Fruit fly (Drosophila melanogaster): ENCODE results near the gene Tmtc1.

Gene Tmtc1

dm6 chr2L:2752460-2753411, 75.2 kb downstream of the Tmtc1 start, which contains the start of gene Pgk (continued):
- TF ChIP-seq pan (optimal IDR thresholded peaks at IDR 0.05) (no peak), pan (GFP tag; optimal IDR thresholded peaks at IDR 0.05 in 1 of 2, IDR thresholded peaks at IDR 0.05 in 1 of 2) (no peak), gem (tag; optimal IDR thresholded peaks at IDR 0.05) (peak; percentile 45), tna (GFP tag; IDR thresholded peaks at IDR 0.05; ENCODE audit: partially characterized antibody) (no peak), CG5953 (GFP tag; IDR thresholded peaks at IDR 0.05) (no peak), HLH3B (GFP tag; IDR thresholded peaks at IDR 0.05) (no peak), bowl (GFP tag; IDR thresholded peaks at IDR 0.05) (no peak), sqz (GFP tag; optimal IDR thresholded peaks at IDR 0.05) (peak; percentile 75), CG11085 (GFP tag; IDR thresholded peaks at IDR 0.05) (no peak), shn (GFP tag; optimal IDR thresholded peaks at IDR 0.05) (no peak), Sox102F (GFP tag; optimal IDR thresholded peaks at IDR 0.05) (peak; percentile 49), CG10209 (GFP tag; optimal IDR thresholded peaks at IDR 0.05) (no peak), Usf (GFP tag; optimal IDR thresholded peaks at IDR 0.05) (no peak), onecut (GFP tag; IDR thresholded peaks at IDR 0.05) (peak; percentile 59), TFAM (GFP tag; optimal IDR thresholded peaks at IDR 0.05) (no peak), Dad (GFP tag; optimal IDR thresholded peaks at IDR 0.05) (peak; percentile 44), sens (GFP tag) (peak; percentile 94), Opbp (GFP tag; IDR thresholded peaks at IDR 0.05; ENCODE audit: partially characterized antibody) (no peak), ac (GFP tag; optimal IDR thresholded peaks at IDR 0.05) (peak; percentile 37), Neu2 (GFP tag; optimal IDR thresholded peaks at IDR 0.05; ENCODE audit: borderline replicate concordance) (no peak), CG1647 (GFP tag; optimal IDR thresholded peaks at IDR 0.05) (no peak), Meics (GFP tag; optimal IDR thresholded peaks at IDR 0.05) (peak; percentile 10), CG11560 (tag; IDR thresholded peaks at IDR 0.05) (no peak), ken (GFP tag; IDR thresholded peaks at IDR 0.05) (no peak), cg (GFP tag; optimal IDR thresholded peaks at IDR 0.05) (peak; percentile 41), pfk (GFP tag; optimal IDR thresholded peaks at IDR 0.05) (peak; percentile 30), dati (GFP tag; IDR thresholded peaks at IDR 0.05) (no peak), sc (optimal IDR thresholded peaks at IDR 0.05) (no peak), sc (GFP tag; optimal IDR thresholded peaks at IDR 0.05) (peak; percentile 33), CkIIα-i1 (GFP tag; IDR thresholded peaks at IDR 0.05) (no peak), Rfx (GFP tag; IDR thresholded peaks at IDR 0.05) (no peak), Atf-2 (GFP tag; optimal IDR thresholded peaks at IDR 0.05) (no peak), lola (GFP tag; optimal IDR thresholded peaks at IDR 0.05) (peak in 1 of 3 experiments; percentile 0), dmrt11E (tag; optimal IDR thresholded peaks at IDR 0.05) (peak; percentile 6), rib (GFP tag; IDR thresholded peaks at IDR 0.05) (no peak), unc-4 (GFP tag; IDR thresholded peaks at IDR 0.05; ENCODE audit: partially characterized antibody) (no peak), CG6813 (GFP tag; optimal IDR thresholded peaks at IDR 0.05) (peak; percentile 63), ssp (GFP tag; IDR thresholded peaks at IDR 0.05) (no peak), emc (GFP tag; optimal IDR thresholded peaks at IDR 0.05) (no peak), D19B (GFP tag; optimal IDR thresholded peaks at IDR 0.05) (no peak), Elba2 (GFP tag; optimal IDR thresholded peaks at IDR 0.05) (no peak), zen2 (GFP tag; IDR thresholded peaks at IDR 0.05; ENCODE audit: partially characterized antibody) (no peak), sima (GFP tag; optimal IDR thresholded peaks at IDR 0.05) (no peak), Trl (optimal IDR thresholded peaks at IDR 0.05) (peak; percentile 99 to 100), Trl (GFP tag; optimal IDR thresholded peaks at IDR 0.05) (peak; percentile 91), CG12659 (GFP tag; optimal IDR thresholded peaks at IDR 0.05) (peak; percentile 20), Tbp (GFP tag; optimal IDR thresholded peaks at IDR 0.05) (peak; percentile 99), CrebB (tag; optimal IDR thresholded peaks at IDR 0.05) (no peak), en (GFP tag; optimal IDR thresholded peaks at IDR 0.05) (no peak), CG6791 (GFP tag; IDR thresholded peaks at IDR 0.05; ENCODE audit: partially characterized antibody) (no peak)
